Worm (Caenorhabditis elegans): Measurements from ENCODE around the gene tasp-1.

Gene tasp-1

ce11 chrIII:10759050-10760023 lies at the start of gene tasp-1:
TSS of gene tasp-1 (plus strand) at chrIII:10759307.
- TF ChIP-seq dao-5 (tag; optimal IDR thresholded peaks at IDR 0.05) = peak; percentile 89
- TF ChIP-seq W03F9.2 (tag; optimal IDR thresholded peaks at IDR 0.05) = peak; percentile 99
- peak; percentile 99 for TF ChIP-seq him-1 (tag; optimal IDR thresholded peaks at IDR 0.05)

- no peak for TF ChIP-seq W03F9.2 (tag; optimal IDR thresholded peaks at IDR 0.05)
- TF ChIP-seq him-1 (tag; optimal IDR thresholded peaks at IDR 0.05) = no peak
- no peak for TF ChIP-seq dao-5 (tag; optimal IDR thresholded peaks at IDR 0.05)
Observed at ce11 chrIII:10709676-10710075, 49.4 kb upstream of the tasp-1 start.

ce11 chrIII:10711192-10711673 lies 47.9 kb upstream of the tasp-1 start, which contains the start of gene W09D10.5:
TSS of gene W09D10.5 (minus strand) at chrIII:10711536.
- TF ChIP-seq W03F9.2 (tag; optimal IDR thresholded peaks at IDR 0.05) (no peak), him-1 (tag; optimal IDR thresholded peaks at IDR 0.05) (no peak), dao-5 (tag; optimal IDR thresholded peaks at IDR 0.05) (no peak)

- TF ChIP-seq W03F9.2 (tag; optimal IDR thresholded peaks at IDR 0.05) = no peak
- TF ChIP-seq him-1 (tag; optimal IDR thresholded peaks at IDR 0.05) = no peak
- no peak for TF ChIP-seq dao-5 (tag; optimal IDR thresholded peaks at IDR 0.05)
Observed at ce11 chrIII:10714541-10714940, 44.6 kb upstream of the tasp-1 start.

ce11 chrIII:10716091-10716490 lies 43.0 kb upstream of the tasp-1 start, which contains the start of gene W09D10.4:
TSS of gene W09D10.4 (minus strand) at chrIII:10716191.
- TF ChIP-seq W03F9.2 (tag; optimal IDR thresholded peaks at IDR 0.05) = no peak

- TF ChIP-seq W03F9.2 (tag; optimal IDR thresholded peaks at IDR 0.05) (no peak), dao-5 (tag; optimal IDR thresholded peaks at IDR 0.05) (no peak), him-1 (tag; optimal IDR thresholded peaks at IDR 0.05) (no peak)
Observed at ce11 chrIII:10717479-10717878, 41.6 kb upstream of the tasp-1 start.

- TF ChIP-seq him-1 (tag; optimal IDR thresholded peaks at IDR 0.05) (no peak), dao-5 (tag; optimal IDR thresholded peaks at IDR 0.05) (no peak), W03F9.2 (tag; optimal IDR thresholded peaks at IDR 0.05) (no peak)
Observed at ce11 chrIII:10718078-10718477, 41.0 kb upstream of the tasp-1 start.

- TF ChIP-seq W03F9.2 (tag; optimal IDR thresholded peaks at IDR 0.05) (no peak), dao-5 (tag; optimal IDR thresholded peaks at IDR 0.05) (no peak), him-1 (tag; optimal IDR thresholded peaks at IDR 0.05) (no peak)
Observed at ce11 chrIII:10719057-10719456, 40.0 kb upstream of the tasp-1 start.

ce11 chrIII:10720170-10720569 lies 38.9 kb upstream of the tasp-1 start:
- peak; percentile 20 for TF ChIP-seq him-1 (tag; optimal IDR thresholded peaks at IDR 0.05)
- peak; percentile 17 for TF ChIP-seq W03F9.2 (tag; optimal IDR thresholded peaks at IDR 0.05)
- no peak for TF ChIP-seq dao-5 (tag; optimal IDR thresholded peaks at IDR 0.05)

- no peak for TF ChIP-seq W03F9.2 (tag; optimal IDR thresholded peaks at IDR 0.05)
- no peak for TF ChIP-seq him-1 (tag; optimal IDR thresholded peaks at IDR 0.05)
- TF ChIP-seq dao-5 (tag; optimal IDR thresholded peaks at IDR 0.05) = no peak
Observed at ce11 chrIII:10721056-10721455, 38.1 kb upstream of the tasp-1 start.

- TF ChIP-seq him-1 (tag; optimal IDR thresholded peaks at IDR 0.05) = no peak
- TF ChIP-seq W03F9.2 (tag; optimal IDR thresholded peaks at IDR 0.05) = no peak
- TF ChIP-seq dao-5 (tag; optimal IDR thresholded peaks at IDR 0.05) = no peak
Observed at ce11 chrIII:10730510-10730909, 28.6 kb upstream of the tasp-1 start, which contains the start of gene tat-3. TSS of gene tat-3 (minus strand) at chrIII:10730705.

ce11 chrIII:10733300-10733699 lies 25.8 kb upstream of the tasp-1 start:
- no peak for TF ChIP-seq W03F9.2 (tag; optimal IDR thresholded peaks at IDR 0.05)
- no peak for TF ChIP-seq dao-5 (tag; optimal IDR thresholded peaks at IDR 0.05)
- no peak for TF ChIP-seq him-1 (tag; optimal IDR thresholded peaks at IDR 0.05)

ce11 chrIII:10734511-10735233 lies 24.4 kb upstream of the tasp-1 start:
- TF ChIP-seq dao-5 (tag; optimal IDR thresholded peaks at IDR 0.05) (no peak), him-1 (tag; optimal IDR thresholded peaks at IDR 0.05) (no peak), W03F9.2 (tag; optimal IDR thresholded peaks at IDR 0.05) (no peak)

All from whole organism, L4/young adult.